Worm (Caenorhabditis elegans): Measurements from ENCODE around the gene znfx-1.
A peak's percentile ranks its signal among the peaks of the same experiment; 100 is the strongest.

The znfx-1 gene

DNA sequence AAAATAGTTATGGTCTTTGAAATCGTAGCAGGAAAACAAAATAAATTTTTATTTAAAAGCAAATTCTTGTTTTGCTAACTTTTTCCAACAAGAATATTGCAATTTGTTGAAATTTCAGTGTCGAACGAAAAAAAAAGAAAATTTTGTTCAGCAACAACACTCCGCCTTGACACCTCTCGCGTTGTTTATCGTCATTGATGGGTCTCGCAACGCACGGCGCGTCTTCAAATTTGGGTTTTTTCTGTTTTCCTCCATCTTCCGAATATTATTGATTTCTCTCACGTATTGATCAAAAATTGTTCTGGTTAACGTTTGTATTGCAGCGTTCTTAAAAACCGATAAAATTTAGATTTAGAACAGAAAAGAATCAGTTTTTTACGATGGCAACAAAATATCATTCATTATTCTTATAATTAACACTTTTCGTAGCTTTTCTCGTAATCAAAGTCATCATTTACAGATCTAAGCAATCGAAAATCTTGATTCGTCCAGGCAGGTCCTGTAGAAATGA lies 44.0 kb upstream of the znfx-1 start, which contains the start of gene dpl-1:
Gene dpl-1 (plus strand): TSS at position 461 of the 511 bp plus-strand sequence.
- TF ChIP-seq unc-130 (GFP tag; optimal IDR thresholded peaks at IDR 0.05): no peak
- no peak for TF ChIP-seq nhr-42 (GFP tag; IDR thresholded peaks at IDR 0.05)
- no peak for TF ChIP-seq dmd-6 (GFP tag; IDR thresholded peaks at IDR 0.05)
- no peak for TF ChIP-seq zfp-2 (tag; optimal IDR thresholded peaks at IDR 0.05)
- TF ChIP-seq egl-43 (GFP tag; IDR thresholded peaks at IDR 0.05): no peak
- TF ChIP-seq gei-8 (GFP tag; optimal IDR thresholded peaks at IDR 0.05): no peak
- TF ChIP-seq hlh-30 (tag; optimal IDR thresholded peaks at IDR 0.05; ENCODE audit: insufficient read depth): no peak
- TF ChIP-seq saeg-2 (GFP tag; IDR thresholded peaks at IDR 0.05): no peak
- TF ChIP-seq lir-3 (tag; optimal IDR thresholded peaks at IDR 0.05): no peak
- no peak for TF ChIP-seq madf-5 (GFP tag; IDR thresholded peaks at IDR 0.05)
- no peak for TF ChIP-seq lin-15B (tag; optimal IDR thresholded peaks at IDR 0.05)
- no peak for TF ChIP-seq F37D6.2 (tag; optimal IDR thresholded peaks at IDR 0.05)
- no peak for TF ChIP-seq snpc-4 (tag; optimal IDR thresholded peaks at IDR 0.05)
- no peak for TF ChIP-seq ceh-62 (tag; optimal IDR thresholded peaks at IDR 0.05)
- TF ChIP-seq Y5F2A.4 (GFP tag; optimal IDR thresholded peaks at IDR 0.05): no peak
- TF ChIP-seq tra-1 (GFP tag; IDR thresholded peaks at IDR 0.05): no peak
- TF ChIP-seq nhr-102 (tag; optimal IDR thresholded peaks at IDR 0.05): no peak
- no peak for TF ChIP-seq nhr-48 (tag; optimal IDR thresholded peaks at IDR 0.05)
- TF ChIP-seq dmd-8 (GFP tag; IDR thresholded peaks at IDR 0.05): no peak
- TF ChIP-seq ceh-44 (GFP tag; IDR thresholded peaks at IDR 0.05): no peak
- no peak for TF ChIP-seq zip-11 (GFP tag; IDR thresholded peaks at IDR 0.05)
- TF ChIP-seq vab-7 (GFP tag; IDR thresholded peaks at IDR 0.05): no peak
- no peak for TF ChIP-seq ces-1 (GFP tag; optimal IDR thresholded peaks at IDR 0.05)
- TF ChIP-seq daf-16 (GFP tag; optimal IDR thresholded peaks at IDR 0.05): no peak
- peak; percentile 43 for TF ChIP-seq daf-16 (tag; optimal IDR thresholded peaks at IDR 0.05)
- peak; percentile 93 for TF ChIP-seq aha-1 (tag)
- TF ChIP-seq T20F7.1 (GFP tag; optimal IDR thresholded peaks at IDR 0.05): peak; percentile 96
- TF ChIP-seq set-16 (GFP tag; IDR thresholded peaks at IDR 0.05): no peak
- 0 out of 2 replicates have a peak, but pooled peaks have one; percentile 24 for TF ChIP-seq lin-38 (GFP tag; IDR thresholded peaks at IDR 0.05)
- TF ChIP-seq ztf-11 (tag; optimal IDR thresholded peaks at IDR 0.05): no peak
- no peak for TF ChIP-seq spr-3 (GFP tag; optimal IDR thresholded peaks at IDR 0.05)
- TF ChIP-seq snpc-1.2 (GFP tag; IDR thresholded peaks at IDR 0.05): no peak
- TF ChIP-seq attf-4 (tag; optimal IDR thresholded peaks at IDR 0.05): no peak
- TF ChIP-seq ztf-7 (tag; optimal IDR thresholded peaks at IDR 0.05): peak; percentile 21
- no peak for TF ChIP-seq Y75B8A.6 (GFP tag; IDR thresholded peaks at IDR 0.05)
- TF ChIP-seq ZK337.2 (GFP tag; IDR thresholded peaks at IDR 0.05): no peak
- no peak for TF ChIP-seq D1046.2 (GFP tag; IDR thresholded peaks at IDR 0.05)
- TF ChIP-seq hif-1 (tag; optimal IDR thresholded peaks at IDR 0.05): peak in 1 of 2 experiments; percentile 2
- no peak for TF ChIP-seq daf-19 (GFP tag; conservative IDR thresholded peaks at IDR 0.05)
- no peak for TF ChIP-seq sdz-12 (GFP tag; optimal IDR thresholded peaks at IDR 0.05)
- TF ChIP-seq nhr-6 (tag; optimal IDR thresholded peaks at IDR 0.05): peak; percentile 22
- TF ChIP-seq mes-2 (tag; optimal IDR thresholded peaks at IDR 0.05; ENCODE audit: poor library complexity, severe bottlenecking): peak; percentile 68
- TF ChIP-seq arid-1 (GFP tag; conservative IDR thresholded peaks at IDR 0.05): no peak
- TF ChIP-seq pha-4 (GFP tag; IDR thresholded peaks at IDR 0.05): no peak
- no peak for TF ChIP-seq pha-4 (tag; optimal IDR thresholded peaks at IDR 0.05)
- no peak for TF ChIP-seq nhr-237 (tag; optimal IDR thresholded peaks at IDR 0.05)
- no peak for TF ChIP-seq ctbp-1 (GFP tag; IDR thresholded peaks at IDR 0.05)
- no peak for TF ChIP-seq spr-1 (tag; optimal IDR thresholded peaks at IDR 0.05)
- no peak for TF ChIP-seq dmd-9 (GFP tag; IDR thresholded peaks at IDR 0.05)
- no peak for TF ChIP-seq mxl-3 (GFP tag; optimal IDR thresholded peaks at IDR 0.05)
- TF ChIP-seq lsy-2 (tag; optimal IDR thresholded peaks at IDR 0.05): peak in 1 of 2 experiments; percentile 68

All from whole organism, L4 larva.